Worm (Caenorhabditis elegans): Measurements from ENCODE around the gene gst-7.
"Not testable (repeated sequence)": the region's sequence is repeated elsewhere in the genome, so short reads cannot be mapped to it uniquely, and the experiment has no call there.

gst-7 gene

ce11 chrII:4932727-4933126 is 50.9 kb downstream of the gst-7 start, which contains the start of gene msp-152:
TSS of gene msp-152 (plus strand) at chrII:4933027.
- not testable (repeated sequence) for TF ChIP-seq lir-3 (tag; optimal IDR thresholded peaks at IDR 0.05); attf-4 (tag; optimal IDR thresholded peaks at IDR 0.05); duxl-1 (tag; optimal IDR thresholded peaks at IDR 0.05; ENCODE audit: poor library complexity)

Data from whole organism, L4 larva.